Fruit fly (Drosophila melanogaster) whole organism, embryonic: ENCODE data around the gene CG10638.

Experiments used
- Abd-B ChIP-seq: fragments of 200-800 bp; sonication (Bioruptor generic); optimal IDR thresholded peaks from 2 replicates; lab custom pipeline; 2018; ENCODE audit warnings: missing biosample characterization, mild to moderate bottlenecking, missing genetic modification characterization, moderate library complexity
- Adf1 ChIP-seq: fragments of 200-800 bp; sonication (Bioruptor generic); IDR thresholded peaks from 2 replicates; pipeline ENCODE4 v1.3.6; 2022; ENCODE audit warnings: missing biosample characterization, missing genetic modification characterization
- B-H1 ChIP-seq: fragments of 200-800 bp; sonication (Bioruptor generic); IDR thresholded peaks from 3 replicates; pipeline ENCODE4 v1.3.6; 2022; ENCODE audit warnings: missing biosample characterization, missing genetic modification characterization
- CG11398 ChIP-seq: fragments of 200-800 bp; sonication (Bioruptor generic); optimal IDR thresholded peaks from 2 replicates; lab custom pipeline; 2016; ENCODE audit warnings: missing biosample characterization, missing genetic modification characterization
- CG11456 ChIP-seq: fragments of 200-800 bp; sonication (Bioruptor generic); IDR thresholded peaks from 3 replicates; pipeline ENCODE4 v1.3.6; 2022; ENCODE audit warnings: missing biosample characterization, missing genetic modification characterization
- CG11696 ChIP-seq: fragments of 200-800 bp; sonication (Bioruptor generic); IDR thresholded peaks from 2 replicates; pipeline ENCODE4 v1.3.6; 2022; ENCODE audit warnings: missing biosample characterization, missing genetic modification characterization
- CG1233 ChIP-seq: fragments of 200-800 bp; sonication (Bioruptor generic); optimal IDR thresholded peaks from 4 replicates; lab custom pipeline; 2018; ENCODE audit warnings: missing biosample characterization, mild to moderate bottlenecking, missing genetic modification characterization
- CG12391 ChIP-seq: fragments of 200-800 bp; sonication (Bioruptor generic); optimal IDR thresholded peaks from 3 replicates; lab custom pipeline; 2018; ENCODE audit warnings: missing biosample characterization, mild to moderate bottlenecking, missing genetic modification characterization, moderate library complexity
- CG12769 ChIP-seq: fragments of 200-800 bp; sonication (Bioruptor generic); optimal IDR thresholded peaks from 2 replicates; lab custom pipeline; 2019; ENCODE audit warnings: missing biosample characterization, mild to moderate bottlenecking, missing genetic modification characterization, moderate library complexity
- CG13123 ChIP-seq: fragments of 200-800 bp; sonication (Bioruptor generic); optimal IDR thresholded peaks from 2 replicates; lab custom pipeline; 2016; ENCODE audit warnings: missing biosample characterization, missing genetic modification characterization
- CG13296 ChIP-seq: fragments of 200-800 bp; sonication (Bioruptor generic); optimal IDR thresholded peaks from 3 replicates; lab custom pipeline; 2018; ENCODE audit warnings: missing biosample characterization, mild to moderate bottlenecking, missing genetic modification characterization
- CG13624 ChIP-seq: fragments of 200-800 bp; sonication (Bioruptor generic); optimal IDR thresholded peaks from 2 replicates; lab custom pipeline; 2016; ENCODE audit warnings: missing biosample characterization, missing genetic modification characterization
- CG13775 ChIP-seq: fragments of 200-800 bp; sonication (Bioruptor generic); optimal IDR thresholded peaks from 3 replicates; lab custom pipeline; 2017; ENCODE audit warnings: missing biosample characterization, mild to moderate bottlenecking, missing genetic modification characterization
- CG13894 ChIP-seq: fragments of 200-800 bp; sonication (Bioruptor generic); optimal IDR thresholded peaks from 3 replicates; lab custom pipeline; 2018; ENCODE audit warnings: missing biosample characterization, mild to moderate bottlenecking, missing genetic modification characterization, moderate library complexity
- CG15514 ChIP-seq: fragments of 200-800 bp; sonication (Bioruptor generic); optimal IDR thresholded peaks from 3 replicates; lab custom pipeline; 2017; ENCODE audit warnings: missing biosample characterization, missing genetic modification characterization, mild to moderate bottlenecking, moderate library complexity, missing genetic modification reagents
- CG17568 ChIP-seq: fragments of 200-800 bp; sonication (Bioruptor generic); optimal IDR thresholded peaks from 2 replicates; lab custom pipeline; 2018; ENCODE audit warnings: missing biosample characterization, mild to moderate bottlenecking, missing genetic modification characterization, moderate library complexity
- CG33557 ChIP-seq: fragments of 200-800 bp; sonication (Bioruptor generic); optimal IDR thresholded peaks from 2 replicates; lab custom pipeline; 2019; ENCODE audit warnings: missing biosample characterization, mild to moderate bottlenecking, missing genetic modification characterization, moderate library complexity
- CG34376 ChIP-seq: fragments of 200-800 bp; sonication (Bioruptor generic); optimal IDR thresholded peaks from 2 replicates; lab custom pipeline; 2018; ENCODE audit warnings: missing biosample characterization, mild to moderate bottlenecking, missing genetic modification characterization
- CG3847 ChIP-seq: fragments of 200-800 bp; sonication (Bioruptor generic); IDR thresholded peaks from 2 replicates; pipeline ENCODE4 v1.3.6; 2022; ENCODE audit warnings: missing biosample characterization, missing genetic modification characterization
- CG5180 ChIP-seq: fragments of 200-800 bp; sonication (Bioruptor generic); optimal IDR thresholded peaks from 3 replicates; lab custom pipeline; 2017; ENCODE audit warnings: missing biosample characterization, missing genetic modification characterization, mild to moderate bottlenecking, moderate library complexity, missing genetic modification reagents
- CG6689 ChIP-seq: fragments of 200-800 bp; sonication (Bioruptor generic); IDR thresholded peaks from 2 replicates; pipeline ENCODE4 v1.3.6; 2022; ENCODE audit warnings: missing biosample characterization, missing genetic modification characterization
- CG8290 ChIP-seq, 3 experiments: fragments of 200-800 bp; sonication (Bioruptor generic); optimal IDR thresholded peaks; 2 replicates each; lab custom pipeline; 2016 to 2019; ENCODE audit warnings: missing biosample characterization in 3 of 3, missing genetic modification characterization in 3 of 3, mild to moderate bottlenecking in 2 of 3, moderate library complexity in 1 of 3
- CG9437 ChIP-seq: fragments of 200-800 bp; sonication (Bioruptor generic); optimal IDR thresholded peaks from 2 replicates; lab custom pipeline; 2018; ENCODE audit warnings: missing biosample characterization, mild to moderate bottlenecking, missing genetic modification characterization
- CoRest ChIP-seq: fragments of 200-800 bp; sonication (Bioruptor generic); optimal IDR thresholded peaks from 3 replicates; lab custom pipeline; 2018; ENCODE audit warnings: missing biosample characterization, mild to moderate bottlenecking, missing genetic modification characterization, moderate library complexity
- Dek ChIP-seq: fragments of 200-800 bp; sonication (Bioruptor generic); optimal IDR thresholded peaks from 3 replicates; lab custom pipeline; 2019; ENCODE audit warnings: missing biosample characterization, mild to moderate bottlenecking, missing genetic modification characterization, moderate library complexity
- Dfd ChIP-seq, 2 experiments: fragments of >200 bp; optimal IDR thresholded peaks; 2 replicates each; lab custom pipeline; 2017; ENCODE audit warnings: missing biosample characterization in 2 of 2, missing genetic modification characterization in 2 of 2
- Fer2 ChIP-seq: fragments of 200-800 bp; sonication (Bioruptor generic); optimal IDR thresholded peaks from 2 replicates; lab custom pipeline; 2018; ENCODE audit warnings: missing biosample characterization, mild to moderate bottlenecking, missing genetic modification characterization, moderate library complexity
- Gug ChIP-seq: fragments of 200-800 bp; sonication (Bioruptor generic); IDR thresholded peaks from 4 replicates; pipeline ENCODE4 v1.3.6; 2022; ENCODE audit warnings: missing biosample characterization, missing genetic modification characterization
- Lpt ChIP-seq: fragments of >200 bp; optimal IDR thresholded peaks from 2 replicates; lab custom pipeline; 2018; ENCODE audit warnings: missing biosample characterization, missing genetic modification characterization
- Mad ChIP-seq: fragments of 200-800 bp; sonication (Bioruptor generic); optimal IDR thresholded peaks from 2 replicates; lab custom pipeline; 2016; ENCODE audit warnings: missing biosample characterization, missing genetic modification characterization
- Max ChIP-seq: fragments of 200-800 bp; sonication (Bioruptor generic); optimal IDR thresholded peaks from 2 replicates; lab custom pipeline; 2016; ENCODE audit warnings: missing biosample characterization, mild to moderate bottlenecking, missing genetic modification characterization
- Opbp ChIP-seq: fragments of 200-800 bp; sonication (Bioruptor generic); IDR thresholded peaks from 3 replicates; pipeline ENCODE4 v1.3.6; 2022; ENCODE audit warnings: missing biosample characterization, missing genetic modification characterization; ENCODE audit not compliant: partially characterized antibody
- Pdp1 ChIP-seq, 2 experiments: fragments of 200-800 bp; sonication (Bioruptor generic); optimal IDR thresholded peaks; 3 replicates each; lab custom pipeline; 2016; ENCODE audit warnings: missing biosample characterization in 2 of 2, missing genetic modification characterization in 2 of 2, mild to moderate bottlenecking in 1 of 2, moderate library complexity in 1 of 2
- Ptx1 ChIP-seq: fragments of 200-800 bp; sonication (Bioruptor generic); IDR thresholded peaks from 2 replicates; pipeline ENCODE4 v1.3.6; 2022; ENCODE audit warnings: missing biosample characterization, missing genetic modification characterization
- Ravus ChIP-seq: fragments of 200-800 bp; sonication (Bioruptor generic); IDR thresholded peaks from 2 replicates; pipeline ENCODE4 v1.3.6; 2022; ENCODE audit warnings: missing biosample characterization, missing genetic modification characterization
- Vsx1 ChIP-seq: fragments of 200-800 bp; sonication (Bioruptor generic); optimal IDR thresholded peaks from 2 replicates; lab custom pipeline; 2017; ENCODE audit warnings: missing biosample characterization, mild to moderate bottlenecking, missing genetic modification characterization, missing genetic modification reagents
- ac ChIP-seq: fragments of 200-800 bp; sonication (Bioruptor generic); optimal IDR thresholded peaks from 3 replicates; lab custom pipeline; 2017; ENCODE audit warnings: missing biosample characterization, mild to moderate bottlenecking, missing genetic modification characterization
- amos ChIP-seq: fragments of 200-800 bp; sonication (Bioruptor generic); IDR thresholded peaks from 2 replicates; pipeline ENCODE4 v1.3.6; 2022; ENCODE audit warnings: missing biosample characterization, missing genetic modification characterization; ENCODE audit not compliant: partially characterized antibody
- bab2 ChIP-seq: fragments of 200-800 bp; sonication (Bioruptor generic); optimal IDR thresholded peaks from 2 replicates; lab custom pipeline; 2016; ENCODE audit warnings: missing biosample characterization, missing genetic modification characterization
- cad ChIP-seq: fragments of >200 bp; optimal IDR thresholded peaks from 2 replicates; lab custom pipeline; 2017; ENCODE audit warnings: missing biosample characterization, missing genetic modification characterization
- corto ChIP-seq: fragments of 200-800 bp; sonication (Bioruptor generic); optimal IDR thresholded peaks from 2 replicates; lab custom pipeline; 2016; ENCODE audit warnings: missing biosample characterization, mild to moderate bottlenecking, missing genetic modification characterization, moderate library complexity
- danr ChIP-seq: fragments of 200-800 bp; sonication (Bioruptor generic); IDR thresholded peaks from 2 replicates; pipeline ENCODE4 v1.3.6; 2022; ENCODE audit warnings: missing biosample characterization, missing genetic modification characterization
- dimm ChIP-seq: fragments of 200-800 bp; sonication (Bioruptor generic); IDR thresholded peaks from 2 replicates; pipeline ENCODE4 v1.3.6; 2022; ENCODE audit warnings: missing biosample characterization, missing genetic modification characterization
- klu ChIP-seq: fragments of 200-800 bp; sonication (Bioruptor generic); IDR thresholded peaks from 2 replicates; pipeline ENCODE4 v1.3.6; 2022; ENCODE audit warnings: missing biosample characterization, missing genetic modification characterization
- lov ChIP-seq, 2 experiments: fragments of 200-800 bp in 1 of 2; fragments of >200 bp in 1 of 2; sonication (Bioruptor generic) in 1 of 2; IDR thresholded peaks in 1 of 2; optimal IDR thresholded peaks in 1 of 2; 2 replicates in 1 of 2; 3 replicates in 1 of 2; pipeline versions ENCODE4 v1.3.6 to Lab custom; 2017 to 2022; ENCODE audit warnings: missing biosample characterization in 1 of 2, missing genetic modification characterization in 1 of 2
- oc ChIP-seq: fragments of 200-800 bp; sonication (Bioruptor generic); optimal IDR thresholded peaks from 2 replicates; lab custom pipeline; 2018; ENCODE audit warnings: missing biosample characterization, mild to moderate bottlenecking, missing genetic modification characterization, moderate library complexity
- pros ChIP-seq: fragments of 200-800 bp; sonication (Bioruptor generic); optimal IDR thresholded peaks from 3 replicates; lab custom pipeline; 2019; ENCODE audit warnings: missing biosample characterization, mild to moderate bottlenecking, missing genetic modification characterization, moderate library complexity
- sima ChIP-seq: fragments of 200-800 bp; sonication (Bioruptor generic); optimal IDR thresholded peaks from 2 replicates; lab custom pipeline; 2016; ENCODE audit warnings: missing biosample characterization, missing genetic modification characterization
- tx ChIP-seq: fragments of 200-800 bp; sonication (Bioruptor generic); optimal IDR thresholded peaks from 2 replicates; lab custom pipeline; 2016; ENCODE audit warnings: missing biosample characterization, missing genetic modification characterization

CG10638 gene

dm6 chr3L:12523941-12524340, 22.8 kb upstream of the CG10638 start, which contains the start of the genes ver and Gcn5 (continued):
- TF ChIP-seq tx (GFP tag; lab: Kevin White, UChicago) (peak; percentile 83), CG13296 (peak; percentile 92), Pdp1 (GFP tag; optimal IDR thresholded peaks at IDR 0.05; lab: Kevin White, UChicago) (peak; percentile 85 to 86), corto (GFP tag; lab: Kevin White, UChicago) (peak; percentile 89), CG12391 (tag; lab: Kevin White, UChicago) (peak; percentile 95), B-H1 (GFP tag; lab: Robert Waterston, UW) (peak; percentile 93), Abd-B (GFP tag; lab: Kevin White, UChicago) (peak; percentile 90), CoRest (tag; lab: Kevin White, UChicago) (peak; percentile 94), Ravus (GFP tag; lab: Robert Waterston, UW) (peak; percentile 77), cad (no peak), CG13624 (GFP tag; lab: Kevin White, UChicago) (peak; percentile 85), Opbp (GFP tag; lab: Robert Waterston, UW) (no peak), Adf1 (GFP tag; lab: Robert Waterston, UW) (peak; percentile 68), klu (GFP tag; lab: Robert Waterston, UW) (peak; percentile 89), CG11696 (GFP tag; lab: Robert Waterston, UW) (peak; percentile 85), CG15514 (GFP tag; lab: Kevin White, UChicago) (peak; percentile 91), Lpt (no peak), CG11398 (GFP tag; lab: Kevin White, UChicago) (peak; percentile 24), Fer2 (tag; lab: Kevin White, UChicago) (peak; percentile 84), CG13775 (peak; percentile 93), dimm (GFP tag; lab: Robert Waterston, UW) (peak; percentile 79), CG34376 (peak; percentile 62), lov (optimal IDR thresholded peaks at IDR 0.05; lab: Kevin White, UChicago) (no peak), lov (GFP tag; IDR thresholded peaks at IDR 0.05; lab: Robert Waterston, UW) (peak; percentile 90), ac (GFP tag; lab: Kevin White, UChicago) (peak; percentile 20), Max (GFP tag; lab: Kevin White, UChicago) (peak; percentile 90), oc (tag; lab: Kevin White, UChicago) (peak; percentile 90), CG9437 (peak; percentile 86), CG33557 (GFP tag; lab: Kevin White, UChicago) (peak; percentile 77), CG12769 (tag; lab: Kevin White, UChicago) (peak; percentile 90), Gug (GFP tag; lab: Robert Waterston, UW) (peak; percentile 94), Ptx1 (GFP tag; lab: Robert Waterston, UW) (peak; percentile 95), Dfd (GFP tag; optimal IDR thresholded peaks at IDR 0.05; lab: Kevin White, UChicago) (no peak), CG1233 (GFP tag; lab: Kevin White, UChicago) (peak; percentile 90), amos (GFP tag; lab: Robert Waterston, UW) (0 out of 2 replicates have a peak, but pooled peaks have one; percentile 25), pros (GFP tag; lab: Kevin White, UChicago) (no peak), CG3847 (peak; percentile 91), bab2 (GFP tag; lab: Kevin White, UChicago) (peak; percentile 90), CG13894 (tag; lab: Kevin White, UChicago) (peak; percentile 91), CG6689 (GFP tag; lab: Robert Waterston, UW) (peak; percentile 95), sima (no peak), Vsx1 (no peak), danr (GFP tag; lab: Robert Waterston, UW) (peak; percentile 86), Mad (GFP tag; lab: Kevin White, UChicago) (peak; percentile 89), CG11456 (GFP tag; lab: Robert Waterston, UW) (peak; percentile 93), CG13123 (GFP tag; lab: Kevin White, UChicago) (peak; percentile 70), CG5180 (peak; percentile 74), Dek (peak; percentile 92), CG8290 (GFP tag; optimal IDR thresholded peaks at IDR 0.05; lab: Kevin White, UChicago) (peak; percentile 69), CG8290 (tag; optimal IDR thresholded peaks at IDR 0.05; lab: Kevin White, UChicago) (peak; percentile 52 to 83), CG17568 (no peak)
